Worm (Caenorhabditis elegans) whole organism, L3 larva: ENCODE data around the gene R05H5.4.

Source experiments
- ceh-28 ChIP-seq: fragments of 150-350 bp; optimal IDR thresholded peaks from 2 replicates; lab custom pipeline; 2014; ENCODE audit warnings: missing biosample characterization, missing genetic modification reagents, missing genetic modification characterization
- ceh-82 ChIP-seq: fragments of 150-350 bp; optimal IDR thresholded peaks from 2 replicates; lab custom pipeline; 2014; ENCODE audit warnings: missing biosample characterization, missing genetic modification characterization
- jun-1 ChIP-seq: fragments of 150-350 bp; optimal IDR thresholded peaks from 2 replicates; lab custom pipeline; 2014; ENCODE audit warnings: missing biosample characterization, missing genetic modification reagents, missing genetic modification characterization
- lin-39 ChIP-seq: fragments of 150-350 bp; optimal IDR thresholded peaks from 2 replicates; lab custom pipeline; 2018; ENCODE audit warnings: missing biosample characterization, missing genetic modification reagents, missing genetic modification characterization
- nhr-76 ChIP-seq: fragments of 150-350 bp; sonication (generic microtip); optimal IDR thresholded peaks from 5 replicates; lab custom pipeline; 2014; ENCODE audit warnings: missing biosample characterization, missing genetic modification characterization
- pha-4 ChIP-seq: fragments of 150-350 bp; optimal IDR thresholded peaks from 2 replicates; lab custom pipeline; 2014; ENCODE audit warnings: missing biosample characterization, missing genetic modification reagents, missing genetic modification characterization
- sea-2 ChIP-seq: fragments of 150-350 bp; sonication (generic microtip); optimal IDR thresholded peaks from 4 replicates; lab custom pipeline; 2014; ENCODE audit warnings: missing biosample characterization, missing genetic modification reagents, missing genetic modification characterization
- snpc-4 ChIP-seq: fragments of 150-350 bp; optimal IDR thresholded peaks from 2 replicates; lab custom pipeline; 2014; ENCODE audit warnings: missing biosample characterization, missing genetic modification characterization
- unc-39 ChIP-seq: sonication (generic microtip); optimal IDR thresholded peaks from 4 replicates; lab custom pipeline; 2017; ENCODE audit warnings: missing biosample characterization, missing genetic modification characterization

DNA sequence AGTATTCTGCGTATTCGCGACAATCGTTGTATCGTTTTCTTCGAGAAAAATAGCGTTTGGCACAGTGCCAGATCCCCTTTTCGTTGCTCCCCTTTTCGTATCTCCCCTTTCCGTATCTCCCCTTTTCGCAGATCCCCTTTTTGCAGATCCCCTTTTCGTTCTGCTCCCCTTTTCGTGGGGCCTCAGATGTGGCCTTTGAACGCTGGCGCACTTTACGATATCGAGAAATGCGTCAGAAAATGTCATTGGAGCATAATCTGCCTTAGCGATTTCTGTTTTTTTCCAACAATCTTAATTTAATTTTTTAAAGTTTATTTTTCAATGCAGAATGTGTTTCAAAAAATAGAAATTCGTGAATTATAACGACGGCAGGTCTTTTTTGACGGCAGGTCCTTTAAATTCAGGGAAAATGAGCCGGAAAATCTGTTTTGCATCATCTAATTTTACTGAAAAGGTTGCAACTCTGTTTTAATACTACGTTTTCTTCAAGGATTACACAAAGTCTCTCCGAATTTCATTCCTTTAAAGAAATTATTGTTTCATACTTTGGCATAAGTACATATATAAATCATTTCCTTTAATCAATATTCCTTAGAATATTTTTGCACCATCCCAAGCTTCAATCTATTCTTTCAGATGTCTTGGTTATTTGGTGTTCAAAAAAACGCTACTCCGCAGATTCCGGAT is 48.7 kb upstream of the R05H5.4 start, which contains the start of gene atad-3:
- no peak for TF ChIP-seq unc-39 (tag; lab: Kevin White, UChicago)
- peak; percentile 79 for TF ChIP-seq pha-4 (tag; lab: Kevin White, UChicago)
- TF ChIP-seq nhr-76 (tag; lab: Kevin White, UChicago), result no peak
- peak; percentile 69 for TF ChIP-seq ceh-28 (tag; lab: Kevin White, UChicago)
- peak; percentile 69 for TF ChIP-seq jun-1 (tag; lab: Kevin White, UChicago)
- TF ChIP-seq sea-2 (GFP tag; lab: Kevin White, UChicago), result no peak
- peak; percentile 74 for TF ChIP-seq snpc-4 (tag; lab: Kevin White, UChicago)
- TF ChIP-seq lin-39 (tag; lab: Kevin White, UChicago), result peak; percentile 55
- TF ChIP-seq ceh-82, result peak; percentile 67
